Fruit fly (Drosophila melanogaster) whole organism, embryonic: ENCODE results near the gene Gcn5.

Experiments
- Asciz ChIP-seq: fragments of 200-800 bp; sonication (Bioruptor generic); optimal IDR thresholded peaks from 2 replicates; lab custom pipeline; 2017; ENCODE audit warnings: missing biosample characterization, mild to moderate bottlenecking, missing genetic modification characterization, missing genetic modification reagents
- Bteb2 ChIP-seq: fragments of 200-800 bp; sonication (Bioruptor generic); optimal IDR thresholded peaks from 2 replicates; lab custom pipeline; 2016; ENCODE audit warnings: missing biosample characterization, missing genetic modification characterization
- CG10209 ChIP-seq: fragments of 200-800 bp; sonication (Bioruptor generic); optimal IDR thresholded peaks from 3 replicates; lab custom pipeline; 2017; ENCODE audit warnings: missing biosample characterization, mild to moderate bottlenecking, missing genetic modification characterization, missing genetic modification reagents
- CG10654 ChIP-seq: fragments of 200-800 bp; sonication (Bioruptor generic); optimal IDR thresholded peaks from 2 replicates; lab custom pipeline; 2016; ENCODE audit warnings: missing biosample characterization, missing genetic modification characterization
- CG11247 ChIP-seq: fragments of 200-800 bp; sonication (Bioruptor generic); IDR thresholded peaks from 2 replicates; pipeline ENCODE4 v1.3.6; 2022; ENCODE audit warnings: missing biosample characterization, missing genetic modification characterization
- CG11456 ChIP-seq: fragments of 200-800 bp; sonication (Bioruptor generic); IDR thresholded peaks from 3 replicates; pipeline ENCODE4 v1.3.6; 2022; ENCODE audit warnings: missing biosample characterization, missing genetic modification characterization
- CG12104 ChIP-seq: fragments of 200-800 bp; sonication (Bioruptor generic); optimal IDR thresholded peaks from 3 replicates; lab custom pipeline; 2016; ENCODE audit warnings: missing biosample characterization, missing genetic modification characterization
- CG1233 ChIP-seq: fragments of 200-800 bp; sonication (Bioruptor generic); optimal IDR thresholded peaks from 4 replicates; lab custom pipeline; 2018; ENCODE audit warnings: missing biosample characterization, mild to moderate bottlenecking, missing genetic modification characterization
- CG17802 ChIP-seq: fragments of 200-800 bp; sonication (Bioruptor generic); optimal IDR thresholded peaks from 2 replicates; lab custom pipeline; 2018; ENCODE audit warnings: missing biosample characterization, mild to moderate bottlenecking, missing genetic modification characterization, moderate library complexity
- CG18262 ChIP-seq: fragments of 200-800 bp; optimal IDR thresholded peaks from 3 replicates; lab custom pipeline; 2019; ENCODE audit warnings: missing biosample characterization, mild to moderate bottlenecking, missing genetic modification characterization, moderate library complexity
- CG2199 ChIP-seq: fragments of 200-800 bp; sonication (Bioruptor generic); IDR thresholded peaks from 3 replicates; pipeline ENCODE4 v1.3.6; 2022; ENCODE audit warnings: missing biosample characterization, missing genetic modification characterization
- CG30431 ChIP-seq: fragments of 200-800 bp; sonication (Bioruptor generic); optimal IDR thresholded peaks from 2 replicates; lab custom pipeline; 2017; ENCODE audit warnings: missing biosample characterization, missing genetic modification characterization
- CG31388 ChIP-seq: fragments of 200-800 bp; sonication (Bioruptor generic); optimal IDR thresholded peaks from 2 replicates; lab custom pipeline; 2016; ENCODE audit warnings: missing biosample characterization, missing genetic modification characterization
- CG34422 ChIP-seq: fragments of 200-800 bp; sonication (Bioruptor generic); IDR thresholded peaks from 3 replicates; pipeline ENCODE4 v1.3.6; 2022; ENCODE audit warnings: missing biosample characterization, missing genetic modification characterization
- CG5953 ChIP-seq: fragments of 200-800 bp; sonication (Bioruptor generic); IDR thresholded peaks from 2 replicates; pipeline ENCODE4 v1.3.6; 2022; ENCODE audit warnings: missing biosample characterization, missing genetic modification characterization
- CG9797 ChIP-seq: fragments of 200-800 bp; sonication (Bioruptor generic); optimal IDR thresholded peaks from 3 replicates; lab custom pipeline; 2018; ENCODE audit warnings: missing biosample characterization, mild to moderate bottlenecking, missing genetic modification characterization
- Camta ChIP-seq: fragments of 200-800 bp; sonication (Bioruptor generic); optimal IDR thresholded peaks from 2 replicates; lab custom pipeline; 2016; ENCODE audit warnings: missing biosample characterization, missing genetic modification characterization
- Dfd ChIP-seq, 2 experiments: fragments of >200 bp; optimal IDR thresholded peaks; 2 replicates each; lab custom pipeline; 2017; ENCODE audit warnings: missing biosample characterization in 2 of 2, missing genetic modification characterization in 2 of 2
- Doc2 ChIP-seq: fragments of 200-800 bp; sonication (Bioruptor generic); IDR thresholded peaks from 2 replicates; pipeline ENCODE4 v1.3.6; 2022; ENCODE audit warnings: missing biosample characterization, missing genetic modification characterization
- Dref ChIP-seq: fragments of 200-800 bp; sonication (Bioruptor generic); IDR thresholded peaks from 2 replicates; pipeline ENCODE4 v1.3.6; 2022; ENCODE audit warnings: missing biosample characterization, missing genetic modification characterization
- ERR ChIP-seq: fragments of 200-800 bp; sonication (Bioruptor generic); optimal IDR thresholded peaks from 2 replicates; lab custom pipeline; 2016; ENCODE audit warnings: missing biosample characterization, missing genetic modification characterization
- Fer3 ChIP-seq: fragments of 200-800 bp; sonication (Bioruptor generic); optimal IDR thresholded peaks from 2 replicates; lab custom pipeline; 2018; ENCODE audit warnings: missing biosample characterization, mild to moderate bottlenecking, missing genetic modification characterization, moderate library complexity
- Gsc ChIP-seq: fragments of 200-800 bp; sonication (Bioruptor generic); IDR thresholded peaks from 2 replicates; pipeline ENCODE4 v1.3.6; 2022; ENCODE audit warnings: missing biosample characterization, missing genetic modification characterization
- HHEX ChIP-seq: fragments of 200-800 bp; sonication (Bioruptor generic); optimal IDR thresholded peaks from 3 replicates; lab custom pipeline; 2017; ENCODE audit warnings: missing biosample characterization, mild to moderate bottlenecking, missing genetic modification characterization, missing genetic modification reagents
- Hmx ChIP-seq: fragments of 200-800 bp; sonication (Bioruptor generic); optimal IDR thresholded peaks from 2 replicates; lab custom pipeline; 2016; ENCODE audit warnings: missing biosample characterization, missing genetic modification characterization
- NC2α ChIP-seq: fragments of 200-800 bp; sonication (Bioruptor generic); optimal IDR thresholded peaks from 2 replicates; lab custom pipeline; 2016; ENCODE audit warnings: missing biosample characterization, missing genetic modification characterization
- Oli ChIP-seq: fragments of 200-800 bp; sonication (Bioruptor generic); optimal IDR thresholded peaks from 2 replicates; lab custom pipeline; 2018; ENCODE audit warnings: missing biosample characterization, mild to moderate bottlenecking, missing genetic modification characterization, moderate library complexity
- Opbp ChIP-seq: fragments of 200-800 bp; sonication (Bioruptor generic); IDR thresholded peaks from 3 replicates; pipeline ENCODE4 v1.3.6; 2022; ENCODE audit warnings: missing biosample characterization, missing genetic modification characterization; ENCODE audit not compliant: partially characterized antibody
- Optix ChIP-seq: fragments of 200-800 bp; sonication (Bioruptor generic); IDR thresholded peaks from 3 replicates; pipeline ENCODE4 v1.3.6; 2022; ENCODE audit warnings: missing biosample characterization, missing genetic modification characterization
- Poxn ChIP-seq: fragments of 200-800 bp; sonication (Bioruptor generic); IDR thresholded peaks from 2 replicates; pipeline ENCODE4 v1.3.6; 2022; ENCODE audit warnings: missing biosample characterization, missing genetic modification characterization
- Ravus ChIP-seq: fragments of 200-800 bp; sonication (Bioruptor generic); IDR thresholded peaks from 2 replicates; pipeline ENCODE4 v1.3.6; 2022; ENCODE audit warnings: missing biosample characterization, missing genetic modification characterization
- Side ChIP-seq: fragments of 200-800 bp; sonication (Bioruptor generic); optimal IDR thresholded peaks from 2 replicates; lab custom pipeline; 2016; ENCODE audit warnings: missing biosample characterization, missing genetic modification characterization
- Stat92E ChIP-seq, 3 experiments: fragments of >200 bp in 2 of 3; fragments of 200-800 bp in 1 of 3; sonication (Bioruptor generic) in 1 of 3; optimal IDR thresholded peaks; 2 replicates each; lab custom pipeline; 2017 to 2019; ENCODE audit warnings: missing biosample characterization in 3 of 3, missing genetic modification characterization in 3 of 3, mild to moderate bottlenecking in 1 of 3, moderate library complexity in 1 of 3
- al ChIP-seq: fragments of 200-800 bp; sonication (Bioruptor generic); IDR thresholded peaks from 2 replicates; pipeline ENCODE4 v1.3.6; 2022; ENCODE audit warnings: missing biosample characterization, missing genetic modification characterization
- ara ChIP-seq: fragments of 200-800 bp; sonication (Bioruptor generic); IDR thresholded peaks from 2 replicates; pipeline ENCODE4 v1.3.6; 2022; ENCODE audit warnings: missing biosample characterization, missing genetic modification characterization
- croc ChIP-seq: fragments of 200-800 bp; sonication (Bioruptor generic); conservative IDR thresholded peaks from 3 replicates; pipeline ENCODE4 v1.3.6; 2022; ENCODE audit warnings: missing biosample characterization, missing genetic modification characterization
- dpn ChIP-seq, 2 experiments: fragments of 200-800 bp; sonication (Bioruptor generic); optimal IDR thresholded peaks; 3 replicates each; lab custom pipeline; 2016; ENCODE audit warnings: missing biosample characterization in 2 of 2, missing genetic modification characterization in 2 of 2
- en ChIP-seq: fragments of 200-800 bp; sonication (Bioruptor generic); optimal IDR thresholded peaks from 2 replicates; lab custom pipeline; 2016; ENCODE audit warnings: missing biosample characterization, missing genetic modification characterization
- esg ChIP-seq: fragments of 200-800 bp; sonication (Bioruptor generic); conservative IDR thresholded peaks from 2 replicates; pipeline ENCODE4 v1.3.6; 2022; ENCODE audit warnings: missing biosample characterization, missing genetic modification characterization
- grn ChIP-seq: fragments of 200-800 bp; sonication (Bioruptor generic); optimal IDR thresholded peaks from 3 replicates; lab custom pipeline; 2017; ENCODE audit warnings: missing biosample characterization, missing genetic modification characterization
- h ChIP-seq: fragments of >200 bp; optimal IDR thresholded peaks from 2 replicates; lab custom pipeline; 2017
- insv ChIP-seq, 2 experiments: fragments of 200-800 bp; sonication (Bioruptor generic); optimal IDR thresholded peaks; 3 replicates each; lab custom pipeline; 2016 to 2018; ENCODE audit warnings: missing biosample characterization in 2 of 2, missing genetic modification characterization in 2 of 2
- lbe ChIP-seq: fragments of 200-800 bp; sonication (Bioruptor generic); optimal IDR thresholded peaks from 2 replicates; lab custom pipeline; 2016; ENCODE audit warnings: missing biosample characterization, mild to moderate bottlenecking, missing genetic modification characterization
- nerfin-1 ChIP-seq: fragments of 200-800 bp; sonication (Bioruptor generic); optimal IDR thresholded peaks from 3 replicates; lab custom pipeline; 2019; ENCODE audit warnings: missing biosample characterization, mild to moderate bottlenecking, missing genetic modification characterization, moderate library complexity
- nmo ChIP-seq: fragments of 200-800 bp; sonication (Bioruptor generic); optimal IDR thresholded peaks from 2 replicates; lab custom pipeline; 2018; ENCODE audit warnings: missing biosample characterization, mild to moderate bottlenecking, missing genetic modification characterization, moderate library complexity
- oc ChIP-seq: fragments of 200-800 bp; sonication (Bioruptor generic); optimal IDR thresholded peaks from 2 replicates; lab custom pipeline; 2018; ENCODE audit warnings: missing biosample characterization, mild to moderate bottlenecking, missing genetic modification characterization, moderate library complexity
- otp ChIP-seq: fragments of 200-800 bp; sonication (Bioruptor generic); IDR thresholded peaks from 3 replicates; pipeline ENCODE4, ENCODE4 v1.3.6; 2022; ENCODE audit warnings: missing biosample characterization, missing genetic modification characterization
- seq ChIP-seq: fragments of 200-800 bp; sonication (Bioruptor generic); IDR thresholded peaks from 2 replicates; pipeline ENCODE4 v1.3.6; 2022; ENCODE audit warnings: missing biosample characterization, missing genetic modification characterization
- sna ChIP-seq: fragments of 200-800 bp; sonication (Bioruptor generic); IDR thresholded peaks from 2 replicates; pipeline ENCODE4 v1.3.6; 2022; ENCODE audit warnings: missing biosample characterization, missing genetic modification characterization; ENCODE audit not compliant: partially characterized antibody
- tin ChIP-seq: fragments of 200-800 bp; sonication (Bioruptor generic); optimal IDR thresholded peaks from 3 replicates; lab custom pipeline; 2016; ENCODE audit warnings: missing biosample characterization, missing genetic modification characterization
- unpg ChIP-seq: fragments of 200-800 bp; sonication (Bioruptor generic); optimal IDR thresholded peaks from 3 replicates; lab custom pipeline; 2018; ENCODE audit warnings: missing biosample characterization, mild to moderate bottlenecking, missing genetic modification characterization, moderate library complexity

The Gcn5 gene

DNA sequence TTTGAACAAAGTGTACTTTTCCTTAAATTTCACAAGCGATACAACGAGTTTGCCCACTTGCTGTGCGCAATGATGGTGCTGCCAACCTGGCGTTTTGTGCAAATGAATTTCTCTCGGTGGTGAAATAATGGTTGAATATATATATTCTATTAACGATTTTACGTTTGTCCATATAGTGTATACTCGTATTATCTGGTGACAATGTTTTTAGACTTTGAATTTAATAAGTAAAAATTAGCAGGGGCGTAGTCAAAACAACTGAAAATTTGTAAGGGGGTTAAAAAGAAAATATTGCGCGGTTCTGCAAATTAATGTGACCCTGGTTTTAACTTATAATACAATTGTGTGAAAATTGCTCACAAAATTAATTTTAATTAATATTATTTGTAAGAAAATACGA, at the start of gene Gcn5, which contains the start of gene ver (continued):
- peak; percentile 86 for TF ChIP-seq tin (GFP tag; lab: Kevin White, UChicago)
- no peak for TF ChIP-seq ERR (GFP tag; lab: Kevin White, UChicago)
- no peak for TF ChIP-seq Opbp (GFP tag; lab: Robert Waterston, UW)
- TF ChIP-seq NC2α (GFP tag; lab: Kevin White, UChicago) = peak; percentile 36
- peak; percentile 86 for TF ChIP-seq CG30431
- peak; percentile 91 for TF ChIP-seq otp (GFP tag; lab: Robert Waterston, UW)
- no peak for TF ChIP-seq sna (GFP tag; lab: Robert Waterston, UW)
- TF ChIP-seq dpn (GFP tag; optimal IDR thresholded peaks at IDR 0.05; lab: Kevin White, UChicago) = peak; percentile 85 to 90
- peak; percentile 89 for TF ChIP-seq Hmx (GFP tag; lab: Kevin White, UChicago)
- TF ChIP-seq esg (GFP tag; lab: Robert Waterston, UW) = peak; percentile 89
- peak; percentile 93 for TF ChIP-seq al (GFP tag; lab: Robert Waterston, UW)
- TF ChIP-seq unpg (GFP tag; lab: Kevin White, UChicago) = peak; percentile 90
- TF ChIP-seq Ravus (GFP tag; lab: Robert Waterston, UW) = peak; percentile 77
- TF ChIP-seq Poxn (GFP tag; lab: Robert Waterston, UW) = peak; percentile 78; the same call in 1 of the 2 replicates
- peak; percentile 95 for TF ChIP-seq CG11247 (GFP tag; lab: Robert Waterston, UW)
- TF ChIP-seq insv (GFP tag; optimal IDR thresholded peaks at IDR 0.05; lab: Kevin White, UChicago) = peak in 1 of 2 experiments; percentile 54
- peak; percentile 90 for TF ChIP-seq Oli
- TF ChIP-seq CG17802 (tag; lab: Kevin White, UChicago) = peak; percentile 70
- peak; percentile 80 for TF ChIP-seq CG31388 (GFP tag; lab: Kevin White, UChicago)
- peak; percentile 90 for TF ChIP-seq CG18262
- TF ChIP-seq Dref (GFP tag; lab: Robert Waterston, UW) = peak; percentile 26; the same call in 1 of the 2 replicates
- peak; percentile 82 for TF ChIP-seq nerfin-1 (tag; lab: Kevin White, UChicago)
- TF ChIP-seq nmo (GFP tag; lab: Kevin White, UChicago) = peak; percentile 94
- TF ChIP-seq Bteb2 (GFP tag; lab: Kevin White, UChicago) = peak; percentile 85
- peak; percentile 92 for TF ChIP-seq seq
- TF ChIP-seq Dfd (GFP tag; optimal IDR thresholded peaks at IDR 0.05; lab: Kevin White, UChicago) = no peak
- peak; percentile 85 for TF ChIP-seq CG10654 (GFP tag; lab: Kevin White, UChicago)
- peak; percentile 72 for TF ChIP-seq Gsc (GFP tag; lab: Robert Waterston, UW)
- peak; percentile 53; the same call in 1 of the 2 replicates for TF ChIP-seq Doc2 (GFP tag; lab: Robert Waterston, UW)
- TF ChIP-seq HHEX (GFP tag; lab: Kevin White, UChicago) = peak; percentile 93
- TF ChIP-seq lbe (GFP tag; lab: Kevin White, UChicago) = peak; percentile 99
- peak; percentile 87 for TF ChIP-seq Optix (GFP tag; lab: Robert Waterston, UW)
- peak; percentile 70 for TF ChIP-seq croc (GFP tag; lab: Robert Waterston, UW)
- peak; percentile 87 for TF ChIP-seq Asciz (GFP tag; lab: Kevin White, UChicago)
- peak; percentile 7 for TF ChIP-seq en (GFP tag; lab: Kevin White, UChicago)
- TF ChIP-seq CG11456 = peak; percentile 93
- peak; percentile 90 for TF ChIP-seq CG1233 (GFP tag; lab: Kevin White, UChicago)
- peak; percentile 95 for TF ChIP-seq CG10209 (GFP tag; lab: Kevin White, UChicago)
- peak; percentile 90 for TF ChIP-seq oc (tag; lab: Kevin White, UChicago)
- peak; percentile 78 for TF ChIP-seq Side (GFP tag; lab: Kevin White, UChicago)
- peak; percentile 89 for TF ChIP-seq ara
- no peak for TF ChIP-seq grn (GFP tag; lab: Kevin White, UChicago)
- peak; percentile 94 for TF ChIP-seq CG34422 (GFP tag; lab: Robert Waterston, UW)
- peak in 1 of 3 experiments; percentile 15 for TF ChIP-seq Stat92E (GFP tag; optimal IDR thresholded peaks at IDR 0.05; lab: Kevin White, UChicago)
- TF ChIP-seq Camta (GFP tag; lab: Kevin White, UChicago) = peak; percentile 80
- TF ChIP-seq CG12104 (GFP tag; lab: Kevin White, UChicago) = peak; percentile 87
- TF ChIP-seq CG9797 (GFP tag; lab: Kevin White, UChicago) = peak; percentile 67
- TF ChIP-seq h (lab: Kevin White, UChicago) = no peak
- TF ChIP-seq CG2199 (GFP tag; lab: Robert Waterston, UW) = 0 out of 3 replicates have a peak, but pooled peaks have one; percentile 77
- peak; percentile 88 for TF ChIP-seq CG5953 (GFP tag; lab: Robert Waterston, UW)
- peak; percentile 92 for TF ChIP-seq Fer3 (tag; lab: Kevin White, UChicago)
